Fruit fly (Drosophila melanogaster) whole organism, prepupa: ENCODE data around the gene CG5282.
A peak's percentile ranks its signal among the peaks of the same experiment; 100 is the strongest.

ENCODE experiments used
- Blimp-1 ChIP-seq: fragments of 200-800 bp; sonication (Bioruptor generic); optimal IDR thresholded peaks from 3 replicates; lab custom pipeline; 2017; ENCODE audit warnings: missing biosample characterization, missing genetic modification characterization, mild to moderate bottlenecking, moderate library complexity, missing genetic modification reagents
- CG10631 ChIP-seq: fragments of 200-800 bp; sonication (Bioruptor generic); optimal IDR thresholded peaks from 2 replicates; lab custom pipeline; 2016; ENCODE audit warnings: missing biosample characterization, missing genetic modification characterization
- CG11294 ChIP-seq: fragments of 200-800 bp; sonication (Bioruptor generic); IDR thresholded peaks from 2 replicates; pipeline ENCODE4 v1.3.6; 2022; ENCODE audit warnings: missing biosample characterization, missing genetic modification characterization
- CG11762 ChIP-seq: fragments of 200-800 bp; sonication (Bioruptor generic); optimal IDR thresholded peaks from 3 replicates; lab custom pipeline; 2016; ENCODE audit warnings: missing biosample characterization, missing genetic modification characterization; ENCODE audit not compliant: insufficient read depth
- CG11902 ChIP-seq: fragments of 200-800 bp; sonication (Bioruptor generic); optimal IDR thresholded peaks from 3 replicates; lab custom pipeline; 2016; ENCODE audit warnings: missing biosample characterization, missing genetic modification characterization
- CG1621 ChIP-seq: fragments of 200-800 bp; sonication (Bioruptor generic); optimal IDR thresholded peaks from 3 replicates; lab custom pipeline; 2018; ENCODE audit warnings: missing biosample characterization, mild to moderate bottlenecking, missing genetic modification characterization
- CG16779 ChIP-seq: fragments of 200-800 bp; sonication (Bioruptor generic); optimal IDR thresholded peaks from 3 replicates; lab custom pipeline; 2017; ENCODE audit warnings: missing biosample characterization, mild to moderate bottlenecking, missing genetic modification characterization
- CG3032 ChIP-seq: fragments of 200-800 bp; optimal IDR thresholded peaks from 2 replicates; lab custom pipeline; 2019; ENCODE audit warnings: missing biosample characterization, mild to moderate bottlenecking, missing genetic modification characterization, moderate library complexity
- CG31627 ChIP-seq: fragments of 200-800 bp; sonication (Bioruptor generic); optimal IDR thresholded peaks from 3 replicates; lab custom pipeline; 2016; ENCODE audit warnings: missing biosample characterization, missing genetic modification characterization
- CG34406 ChIP-seq: fragments of 200-800 bp; sonication (Bioruptor generic); optimal IDR thresholded peaks from 3 replicates; lab custom pipeline; 2016; ENCODE audit warnings: missing biosample characterization, missing genetic modification characterization
- CG3919 ChIP-seq: fragments of 200-800 bp; sonication (Bioruptor generic); optimal IDR thresholded peaks from 3 replicates; lab custom pipeline; 2016; ENCODE audit warnings: missing biosample characterization, missing genetic modification characterization
- CG4318 ChIP-seq: fragments of 200-800 bp; sonication (Bioruptor generic); optimal IDR thresholded peaks from 3 replicates; lab custom pipeline; 2017; ENCODE audit warnings: missing biosample characterization, mild to moderate bottlenecking, missing genetic modification characterization
- CG6163 ChIP-seq: fragments of 200-800 bp; sonication (Bioruptor generic); IDR thresholded peaks from 3 replicates; pipeline ENCODE4 v1.3.6; 2022; ENCODE audit warnings: missing biosample characterization, missing genetic modification characterization
- CG6276 ChIP-seq: fragments of 200-800 bp; sonication (Bioruptor generic); optimal IDR thresholded peaks from 2 replicates; lab custom pipeline; 2017; ENCODE audit warnings: missing biosample characterization, mild to moderate bottlenecking, missing genetic modification characterization
- CG6792 ChIP-seq: fragments of 200-800 bp; sonication (Bioruptor generic); optimal IDR thresholded peaks from 3 replicates; lab custom pipeline; 2016; ENCODE audit warnings: missing biosample characterization, missing genetic modification characterization
- CG6808 ChIP-seq: fragments of 200-800 bp; sonication (Bioruptor generic); optimal IDR thresholded peaks from 3 replicates; lab custom pipeline; 2017; ENCODE audit warnings: missing biosample characterization, missing genetic modification characterization, mild to moderate bottlenecking, moderate library complexity, missing genetic modification reagents
- CG7368 ChIP-seq: fragments of 200-800 bp; sonication (Bioruptor generic); optimal IDR thresholded peaks from 3 replicates; lab custom pipeline; 2016; ENCODE audit warnings: missing biosample characterization, missing genetic modification characterization
- CG8119 ChIP-seq: fragments of 200-800 bp; sonication (Bioruptor generic); IDR thresholded peaks from 3 replicates; pipeline ENCODE4 v1.3.6; 2022; ENCODE audit warnings: missing biosample characterization, missing genetic modification characterization
- CG8319 ChIP-seq: fragments of 200-800 bp; sonication (Bioruptor generic); optimal IDR thresholded peaks from 3 replicates; lab custom pipeline; 2016; ENCODE audit warnings: missing biosample characterization, missing genetic modification characterization
- CG9139 ChIP-seq: fragments of 200-800 bp; sonication (Bioruptor generic); optimal IDR thresholded peaks from 3 replicates; lab custom pipeline; 2017; ENCODE audit warnings: missing biosample characterization, mild to moderate bottlenecking, missing genetic modification characterization
- Eip75B ChIP-seq: fragments of 200-800 bp; sonication (Bioruptor generic); optimal IDR thresholded peaks from 3 replicates; lab custom pipeline; 2016; ENCODE audit warnings: missing biosample characterization, missing genetic modification characterization
- Eip78C ChIP-seq: fragments of 200-800 bp; sonication (Bioruptor generic); peaks from one replicate; lab custom pipeline; 2016; ENCODE audit warnings: missing biosample characterization, missing genetic modification characterization
- Eip93F ChIP-seq: fragments of 200-800 bp; sonication (Bioruptor generic); optimal IDR thresholded peaks from 2 replicates; lab custom pipeline; 2016; ENCODE audit warnings: missing biosample characterization, mild to moderate bottlenecking, missing genetic modification characterization
- Ets21C ChIP-seq: fragments of 200-800 bp; sonication (Bioruptor generic); optimal IDR thresholded peaks from 3 replicates; lab custom pipeline; 2016; ENCODE audit warnings: missing biosample characterization, missing genetic modification characterization
- Ets96B ChIP-seq: fragments of 200-800 bp; optimal IDR thresholded peaks from 2 replicates; lab custom pipeline; 2019; ENCODE audit warnings: missing biosample characterization, mild to moderate bottlenecking, missing genetic modification characterization, moderate library complexity
- Hr38 ChIP-seq: sonication (Bioruptor generic); optimal IDR thresholded peaks from 2 replicates; lab custom pipeline; 2016; ENCODE audit warnings: missing biosample characterization, missing genetic modification characterization
- Hr4 ChIP-seq: fragments of 200-800 bp; sonication (Bioruptor generic); optimal IDR thresholded peaks from 3 replicates; lab custom pipeline; 2016; ENCODE audit warnings: missing biosample characterization, missing genetic modification characterization
- Lpt ChIP-seq: fragments of 200-800 bp; sonication (Bioruptor generic); optimal IDR thresholded peaks from 3 replicates; lab custom pipeline; 2016; ENCODE audit warnings: missing biosample characterization, missing genetic modification characterization
- Met ChIP-seq: fragments of 200-800 bp; sonication (Bioruptor generic); optimal IDR thresholded peaks from 3 replicates; lab custom pipeline; 2016; ENCODE audit warnings: missing biosample characterization, missing genetic modification characterization
- OdsH ChIP-seq: fragments of 200-800 bp; sonication (Bioruptor generic); optimal IDR thresholded peaks from 3 replicates; lab custom pipeline; 2016; ENCODE audit warnings: missing biosample characterization, missing genetic modification characterization
- Sox102F ChIP-seq: fragments of 200-800 bp; sonication (Bioruptor generic); optimal IDR thresholded peaks from 2 replicates; lab custom pipeline; 2016; ENCODE audit warnings: missing biosample characterization, mild to moderate bottlenecking, missing genetic modification characterization
- Sox15 ChIP-seq: fragments of 200-800 bp; sonication (Bioruptor generic); optimal IDR thresholded peaks from 3 replicates; lab custom pipeline; 2016; ENCODE audit warnings: missing biosample characterization, missing genetic modification characterization
- achi ChIP-seq: fragments of 200-800 bp; sonication (Bioruptor generic); optimal IDR thresholded peaks from 3 replicates; lab custom pipeline; 2016; ENCODE audit warnings: missing biosample characterization, missing genetic modification characterization
- acj6 ChIP-seq: fragments of 200-800 bp; sonication (Bioruptor generic); optimal IDR thresholded peaks from 3 replicates; lab custom pipeline; 2016; ENCODE audit warnings: missing biosample characterization, missing genetic modification characterization
- cyc ChIP-seq: fragments of 200-800 bp; sonication (Bioruptor generic); optimal IDR thresholded peaks from 3 replicates; lab custom pipeline; 2016; ENCODE audit warnings: missing biosample characterization, missing genetic modification characterization
- dac ChIP-seq: fragments of 200-800 bp; sonication (Bioruptor generic); optimal IDR thresholded peaks from 2 replicates; lab custom pipeline; 2017; ENCODE audit warnings: missing biosample characterization, mild to moderate bottlenecking, missing genetic modification characterization
- dsx ChIP-seq: fragments of 200-800 bp; optimal IDR thresholded peaks from 3 replicates; lab custom pipeline; 2019; ENCODE audit warnings: missing biosample characterization, mild to moderate bottlenecking, missing genetic modification characterization, moderate library complexity; ENCODE audit not compliant: poor library complexity, severe bottlenecking
- eg ChIP-seq: fragments of 200-800 bp; sonication (Bioruptor generic); IDR thresholded peaks from 3 replicates; pipeline ENCODE4 v1.3.6; 2022; ENCODE audit warnings: missing biosample characterization, missing genetic modification characterization
- esn ChIP-seq: fragments of 200-800 bp; sonication (Bioruptor generic); optimal IDR thresholded peaks from 2 replicates; lab custom pipeline; 2016; ENCODE audit warnings: missing biosample characterization, mild to moderate bottlenecking, missing genetic modification characterization, moderate library complexity
- fd59A ChIP-seq: fragments of 200-800 bp; sonication (Bioruptor generic); optimal IDR thresholded peaks from 2 replicates; lab custom pipeline; 2017; ENCODE audit warnings: missing biosample characterization, mild to moderate bottlenecking, missing genetic modification characterization, missing genetic modification reagents
- fkh ChIP-seq: fragments of 200-800 bp; sonication (Bioruptor generic); optimal IDR thresholded peaks from 3 replicates; lab custom pipeline; 2017; ENCODE audit warnings: missing biosample characterization, mild to moderate bottlenecking, missing genetic modification characterization, moderate library complexity
- lz ChIP-seq: fragments of 200-800 bp; sonication (Bioruptor generic); optimal IDR thresholded peaks from 3 replicates; lab custom pipeline; 2016; ENCODE audit warnings: missing biosample characterization, missing genetic modification characterization
- pdm3 ChIP-seq: fragments of 200-800 bp; sonication (Bioruptor generic); optimal IDR thresholded peaks from 3 replicates; lab custom pipeline; 2016; ENCODE audit warnings: missing biosample characterization, missing genetic modification characterization
- salr ChIP-seq, 2 experiments: fragments of 200-800 bp; sonication (Bioruptor generic); optimal IDR thresholded peaks; 3 replicates each; lab custom pipeline; 2016 to 2018; ENCODE audit warnings: missing biosample characterization in 2 of 2, missing genetic modification characterization in 2 of 2, mild to moderate bottlenecking in 1 of 2
- spab ChIP-seq: fragments of 200-800 bp; sonication (Bioruptor generic); optimal IDR thresholded peaks from 2 replicates; lab custom pipeline; 2017; ENCODE audit warnings: missing biosample characterization, mild to moderate bottlenecking, missing genetic modification characterization, missing genetic modification reagents
- svp ChIP-seq: fragments of 200-800 bp; sonication (Bioruptor generic); peaks from one replicate; lab custom pipeline; 2016; ENCODE audit warnings: missing biosample characterization, missing genetic modification characterization
- topi ChIP-seq: fragments of 200-800 bp; sonication (Bioruptor generic); optimal IDR thresholded peaks from 3 replicates; lab custom pipeline; 2016; ENCODE audit warnings: missing biosample characterization, missing genetic modification characterization
- vri ChIP-seq: fragments of 200-800 bp; sonication (Bioruptor generic); optimal IDR thresholded peaks from 3 replicates; lab custom pipeline; 2016; ENCODE audit warnings: missing biosample characterization, mild to moderate bottlenecking, missing genetic modification characterization

CG5282 gene

dm6 chr3L:20385006-20385405 is 40.9 kb downstream of the CG5282 start:
- TF ChIP-seq Eip78C (GFP tag; lab: Kevin White, UChicago) = peak; percentile 52
- TF ChIP-seq CG10631 (GFP tag; lab: Kevin White, UChicago) = no peak
- TF ChIP-seq eg = no peak

- TF ChIP-seq Sox15 (GFP tag; lab: Kevin White, UChicago) (peak; percentile 28), cyc (GFP tag; lab: Kevin White, UChicago) (peak; percentile 69), CG16779 (tag; lab: Kevin White, UChicago) (no peak), Lpt (GFP tag; lab: Kevin White, UChicago) (peak; percentile 27), Sox102F (GFP tag; lab: Kevin White, UChicago) (peak; percentile 72), Met (GFP tag; lab: Kevin White, UChicago) (peak; percentile 78), Hr4 (GFP tag; lab: Kevin White, UChicago) (peak; percentile 70), fd59A (GFP tag; lab: Kevin White, UChicago) (peak; percentile 30), salr (GFP tag; optimal IDR thresholded peaks at IDR 0.05; lab: Kevin White, UChicago) (peak in 1 of 2 experiments; percentile 76), CG6792 (peak; percentile 71), Eip93F (GFP tag; lab: Kevin White, UChicago) (no peak), CG11762 (GFP tag; lab: Kevin White, UChicago) (peak; percentile 55), vri (GFP tag; lab: Kevin White, UChicago) (peak; percentile 38), lz (GFP tag; lab: Kevin White, UChicago) (peak; percentile 76), CG11294 (GFP tag; lab: Robert Waterston, UW) (peak; percentile 24; the same call in 1 of the 2 replicates), dac (GFP tag; lab: Kevin White, UChicago) (peak; percentile 5), eg (peak; percentile 69), Blimp-1 (GFP tag; lab: Kevin White, UChicago) (peak; percentile 43), Hr38 (GFP tag; lab: Kevin White, UChicago) (no peak), CG3032 (peak; percentile 66), CG8119 (GFP tag; lab: Robert Waterston, UW) (peak; percentile 71; the same call in 2 of the 3 replicates), CG10631 (GFP tag; lab: Kevin White, UChicago) (peak; percentile 80), pdm3 (GFP tag; lab: Kevin White, UChicago) (peak; percentile 74), spab (no peak), CG11902 (GFP tag; lab: Kevin White, UChicago) (peak; percentile 54), CG7368 (GFP tag; lab: Kevin White, UChicago) (peak; percentile 61), svp (GFP tag; lab: Kevin White, UChicago) (peak; percentile 87), topi (GFP tag; lab: Kevin White, UChicago) (peak; percentile 80), acj6 (peak; percentile 76), CG6163 (GFP tag; lab: Robert Waterston, UW) (peak; percentile 68), CG9139 (GFP tag; lab: Kevin White, UChicago) (peak; percentile 24), dsx (GFP tag; lab: Kevin White, UChicago) (peak; percentile 75), Ets21C (GFP tag; lab: Kevin White, UChicago) (peak; percentile 64), CG34406 (peak; percentile 80), fkh (peak; percentile 86), CG31627 (GFP tag; lab: Kevin White, UChicago) (peak; percentile 81), esn (GFP tag; lab: Kevin White, UChicago) (peak; percentile 87), Ets96B (peak; percentile 68), Eip75B (GFP tag; lab: Kevin White, UChicago) (peak; percentile 73), CG6276 (GFP tag; lab: Kevin White, UChicago) (no peak), CG8319 (GFP tag; lab: Kevin White, UChicago) (peak; percentile 59), achi (GFP tag; lab: Kevin White, UChicago) (peak; percentile 77), CG6808 (GFP tag; lab: Kevin White, UChicago) (peak; percentile 45), CG3919 (GFP tag; lab: Kevin White, UChicago) (peak; percentile 68), CG1621 (no peak), OdsH (peak; percentile 75), CG4318 (GFP tag; lab: Kevin White, UChicago) (peak; percentile 32)
Measured at dm6 chr3L:20384086-20384810, 41.6 kb downstream of the CG5282 start, which contains the start of the genes CG5498 and fbl. Gene CG5498, minus strand, starts transcription at chr3L:20384109. Gene fbl, plus strand, starts transcription at chr3L:20384429.
